Fruit fly (Drosophila melanogaster) ovary, adult (tissue): ENCODE data around the gene Mf.

Experiments used
- CG17801 ChIP-seq: fragments of 200-800 bp; optimal IDR thresholded peaks from 2 replicates; lab custom pipeline; 2019; ENCODE audit warnings: missing biosample characterization, mild to moderate bottlenecking, missing genetic modification characterization, moderate library complexity; ENCODE audit not compliant: partially characterized antibody

Mf gene

DNA sequence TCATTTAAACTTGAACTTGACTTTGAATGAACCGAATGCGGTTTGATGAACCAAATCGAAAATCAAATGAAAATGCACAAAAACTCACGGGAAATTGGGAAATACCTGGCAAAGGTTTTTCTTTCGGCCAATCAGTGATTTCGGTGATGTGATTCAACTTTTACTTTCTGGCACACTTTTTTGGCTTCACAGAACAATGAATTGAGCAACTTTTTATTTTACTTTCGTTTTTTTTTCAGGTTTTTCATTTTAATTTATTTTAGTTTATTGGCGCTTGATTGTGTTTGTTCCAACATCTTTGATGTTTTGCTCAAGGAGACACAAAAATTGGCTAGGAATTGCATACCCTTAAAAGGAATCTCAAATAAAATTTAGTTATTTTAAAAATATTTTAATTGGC, at the start of gene Mf:
Gene Mf (minus strand): TSS at position 44 of the 400 bp plus-strand sequence.
- TF ChIP-seq CG17801 (GFP tag; lab: Kevin White, UChicago), result no peak

DNA sequence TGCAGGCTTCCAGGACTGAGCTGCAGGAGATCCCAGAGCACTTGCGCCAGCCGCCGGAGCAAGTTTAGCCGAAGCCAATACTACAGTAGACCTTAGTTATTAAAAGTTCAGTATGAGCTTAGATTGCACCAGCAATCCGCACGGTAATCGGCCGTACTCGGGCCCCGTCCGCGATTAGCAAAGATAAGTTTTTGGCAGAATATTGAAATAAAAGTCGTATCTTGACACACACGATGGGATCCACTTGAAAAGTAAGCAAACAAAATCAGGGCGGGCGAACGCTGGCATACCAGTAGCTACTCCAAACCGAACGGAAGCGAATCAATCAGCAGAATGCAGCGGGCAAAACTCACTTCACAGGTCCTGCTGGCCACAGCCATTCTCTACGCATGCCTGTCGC, 49.0 kb upstream of the Mf start, which contains the start of gene CG34316:
Gene CG34316 (plus strand): TSS at position 301 of the 400 bp plus-strand sequence.
- no peak for TF ChIP-seq CG17801 (GFP tag; lab: Kevin White, UChicago)

DNA sequence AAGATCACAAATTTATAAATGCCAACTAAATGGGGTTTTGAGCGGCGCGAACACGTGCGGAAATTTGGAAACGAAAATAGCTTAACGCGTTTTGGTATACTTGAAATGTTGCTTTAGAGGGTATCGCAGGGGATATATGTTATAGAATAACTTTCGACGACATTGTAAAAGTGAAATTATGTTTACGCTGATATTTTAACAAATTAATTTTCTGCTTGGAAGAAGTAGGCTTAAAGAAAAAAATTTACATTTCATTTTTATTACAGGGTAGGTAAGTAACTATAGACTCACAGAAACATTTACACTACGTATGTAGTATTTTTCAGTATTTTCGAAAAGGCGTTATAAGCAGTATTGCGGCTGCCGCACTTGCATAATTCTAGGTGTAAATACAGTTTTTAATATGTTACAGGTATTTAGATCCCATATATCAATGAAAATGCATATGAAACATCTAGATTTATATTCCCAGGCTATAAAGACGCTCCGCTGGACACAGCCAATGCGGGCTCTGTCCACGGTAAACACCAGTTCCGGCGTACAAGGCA, 48.1 kb upstream of the Mf start, which contains the start of the genes Art3 and mRpS10:
Gene Art3 (minus strand): TSS at position 80 of the 548 bp plus-strand sequence.
Gene mRpS10 (plus strand): TSS at position 337 of the 548 bp plus-strand sequence.
- TF ChIP-seq CG17801 (GFP tag; lab: Kevin White, UChicago), result peak; percentile 100

DNA sequence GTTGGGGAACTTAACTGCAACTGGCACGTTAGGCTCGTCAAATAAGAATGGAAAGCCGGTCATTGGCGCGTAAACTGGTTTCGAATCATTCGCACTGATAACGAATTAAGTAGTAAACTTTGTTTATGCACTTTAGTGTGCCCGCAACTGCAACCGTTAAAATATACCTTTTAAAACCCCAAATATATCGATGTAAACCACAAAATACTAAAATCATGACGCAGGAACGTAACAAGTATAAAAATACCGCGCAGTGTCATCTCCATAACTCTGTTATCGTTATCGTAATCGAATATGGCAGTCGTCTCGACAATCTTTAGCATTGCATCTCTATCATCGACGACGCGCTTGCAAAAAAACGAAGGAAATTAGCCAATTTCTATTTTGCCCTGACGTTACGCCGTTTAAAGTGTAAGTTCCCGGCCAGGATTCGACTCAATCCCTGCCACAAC, 44.0 kb upstream of the Mf start, which contains the start of the genes CG31344 and Caf1-55:
Gene CG31344 (minus strand): TSS at position 51 of the 452 bp plus-strand sequence.
Gene Caf1-55 (plus strand): TSS at position 298 of the 452 bp plus-strand sequence.
- TF ChIP-seq CG17801 (GFP tag; lab: Kevin White, UChicago), result peak; percentile 40

DNA sequence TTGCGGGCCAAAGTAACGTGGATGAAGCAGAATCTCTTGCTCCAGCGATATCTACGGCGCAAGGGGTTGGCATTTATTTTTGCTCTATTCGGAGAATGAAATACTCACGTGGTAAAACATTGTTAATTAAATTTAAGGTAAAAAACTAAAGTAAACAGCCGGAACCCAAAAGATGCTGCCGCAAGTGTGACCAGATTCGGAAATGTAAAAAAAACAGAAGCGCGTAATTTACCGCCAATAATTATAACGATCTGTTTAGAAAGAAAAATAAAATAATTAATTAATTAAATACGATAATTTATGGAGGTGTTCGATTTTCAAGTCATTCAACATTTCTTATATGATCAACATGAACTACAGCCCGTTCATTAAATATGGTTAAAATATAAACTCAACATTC, 41.7 kb upstream of the Mf start, which contains the start of gene Polr2G:
Gene Polr2G (minus strand): TSS at position 208 of the 400 bp plus-strand sequence.
- TF ChIP-seq CG17801 (GFP tag; lab: Kevin White, UChicago), result no peak

DNA sequence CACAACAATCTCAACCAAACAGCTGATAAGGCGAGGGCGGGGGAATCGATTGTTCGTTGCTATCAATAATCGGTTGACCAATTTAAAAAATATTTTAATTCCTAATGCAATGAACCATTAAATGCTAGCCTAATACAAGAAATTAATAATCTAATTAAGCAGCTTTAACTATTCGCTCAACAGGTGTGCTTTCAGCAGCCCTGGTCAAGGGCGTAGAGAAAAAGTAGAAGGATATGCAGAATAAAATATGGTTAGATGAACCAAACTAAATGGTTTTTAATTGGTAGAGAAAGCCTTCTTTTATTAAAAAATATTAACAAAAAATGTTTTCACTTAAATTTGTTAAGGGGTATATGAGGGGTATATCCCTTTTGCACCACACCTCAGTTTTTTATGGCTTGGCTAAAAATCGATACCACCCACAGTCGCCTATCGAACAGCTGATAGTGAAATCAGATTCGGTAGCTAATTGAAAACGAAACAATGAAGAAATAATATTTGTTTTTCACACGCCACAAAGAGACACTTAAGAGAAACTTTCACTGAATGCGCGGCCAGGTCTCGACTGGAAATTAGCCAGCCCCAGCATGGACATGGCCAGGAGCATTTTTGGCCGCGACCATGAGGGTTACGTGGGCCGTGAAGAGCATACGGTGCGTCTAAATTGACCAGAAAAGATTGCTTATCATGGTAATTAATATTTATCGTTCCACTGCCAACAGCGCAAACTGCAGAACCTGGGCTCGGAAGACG, 37.7 kb upstream of the Mf start, which contains the start of the genes SIDL and CG12241:
Gene SIDL (minus strand): TSS at position 51 of the 753 bp plus-strand sequence.
Gene CG12241 (plus strand): TSS at position 433 of the 753 bp plus-strand sequence.
- peak; percentile 76 for TF ChIP-seq CG17801 (GFP tag; lab: Kevin White, UChicago)

DNA sequence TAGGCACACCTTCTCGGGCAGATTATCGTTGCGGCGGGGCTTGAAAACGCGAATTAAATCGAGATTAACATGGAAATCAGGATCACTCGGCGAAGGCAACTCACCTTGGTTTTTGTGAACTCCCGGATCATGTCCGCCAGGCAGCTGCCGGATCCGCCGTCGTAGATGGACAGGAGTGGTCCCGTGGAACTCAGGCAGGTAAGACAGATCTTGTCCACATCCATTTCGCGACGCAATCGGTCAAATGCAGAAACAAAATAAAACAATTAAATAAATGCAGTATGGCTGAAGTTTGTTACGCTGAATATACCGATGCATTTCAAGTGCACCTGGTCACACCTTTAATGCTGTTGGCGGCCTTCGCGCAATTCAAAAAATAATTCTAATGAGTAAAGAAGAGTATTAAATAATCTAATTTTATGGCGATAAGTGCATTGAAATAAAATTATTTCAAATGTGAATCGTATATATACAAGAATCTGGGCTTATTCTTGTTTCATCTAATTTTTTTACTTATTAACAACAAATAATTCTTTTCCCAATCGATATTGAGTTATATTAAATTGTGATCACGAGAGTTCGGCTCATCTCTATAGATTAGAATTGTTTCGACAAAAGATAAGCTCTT, 32.2 kb upstream of the Mf start, which contains the start of the genes CG6654 and CG4210:
Gene CG6654 (minus strand): TSS at position 297 of the 628 bp plus-strand sequence.
Gene CG4210 (plus strand): TSS at position 613 of the 628 bp plus-strand sequence.
- peak; percentile 70 for TF ChIP-seq CG17801 (GFP tag; lab: Kevin White, UChicago)

DNA sequence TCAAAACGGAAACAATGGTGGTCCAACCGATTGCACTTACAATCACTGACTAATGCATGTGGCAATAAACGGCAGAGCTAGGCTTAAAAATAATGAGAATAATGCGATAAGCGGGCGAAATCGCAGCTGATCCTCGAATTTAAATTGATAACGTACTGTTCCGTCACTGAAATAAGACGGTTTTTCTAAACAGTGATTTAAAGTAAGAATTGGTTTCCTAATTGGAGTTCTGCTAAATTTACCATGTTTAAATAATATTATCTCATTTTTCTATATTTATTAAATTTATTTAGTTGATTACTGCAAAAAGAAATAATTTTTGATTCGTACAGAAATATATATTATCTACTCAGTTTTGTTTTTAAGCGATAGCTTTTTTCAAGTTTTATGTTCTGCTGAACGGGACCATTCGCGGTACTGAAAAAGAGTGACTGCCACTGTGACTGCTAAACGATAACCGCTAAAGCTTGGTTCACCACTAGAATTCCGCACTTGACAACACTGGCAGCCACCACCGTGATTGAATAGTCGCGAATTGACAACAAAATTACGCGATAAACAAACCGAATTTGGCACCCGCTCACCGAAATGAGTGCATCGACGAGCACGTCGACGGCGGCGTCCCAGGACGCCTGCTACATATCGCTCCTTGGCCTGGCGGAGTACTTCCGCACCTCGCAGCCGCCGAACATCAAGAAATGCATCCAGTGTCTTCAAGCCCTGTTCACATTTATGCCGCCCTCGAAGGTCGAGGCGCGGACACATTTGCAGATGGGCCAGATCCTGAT, 27.6 kb upstream of the Mf start, which contains the start of the genes Spn88Eb and Mau2:
Gene Spn88Eb (minus strand): TSS at position 51 of the 788 bp plus-strand sequence.
Gene Mau2 (plus strand): TSS at position 493 of the 788 bp plus-strand sequence.
- peak; percentile 12 for TF ChIP-seq CG17801 (GFP tag; lab: Kevin White, UChicago)

DNA sequence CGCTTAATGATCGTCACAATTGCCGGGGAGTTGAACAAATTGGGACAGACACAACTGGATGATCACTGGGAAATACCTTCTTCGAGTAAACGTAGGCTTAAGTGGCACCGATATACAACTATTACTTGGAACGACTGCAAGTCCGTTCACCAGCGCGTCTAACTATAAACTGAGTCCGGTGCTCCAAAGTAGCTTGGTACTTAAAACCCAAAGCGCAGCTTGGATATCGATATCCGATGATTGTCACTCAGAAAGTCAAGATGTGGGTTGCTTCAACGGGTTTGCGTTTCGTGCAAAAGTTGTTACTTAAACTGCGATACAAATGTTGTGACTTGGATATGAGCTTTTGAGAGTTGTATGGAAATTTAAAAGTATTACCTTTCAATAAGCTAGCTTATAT, 25.0 kb upstream of the Mf start, which contains the start of gene Spn88Ea:
Gene Spn88Ea (minus strand): TSS at position 175 of the 400 bp plus-strand sequence.
- peak; percentile 1 for TF ChIP-seq CG17801 (GFP tag; lab: Kevin White, UChicago)

DNA sequence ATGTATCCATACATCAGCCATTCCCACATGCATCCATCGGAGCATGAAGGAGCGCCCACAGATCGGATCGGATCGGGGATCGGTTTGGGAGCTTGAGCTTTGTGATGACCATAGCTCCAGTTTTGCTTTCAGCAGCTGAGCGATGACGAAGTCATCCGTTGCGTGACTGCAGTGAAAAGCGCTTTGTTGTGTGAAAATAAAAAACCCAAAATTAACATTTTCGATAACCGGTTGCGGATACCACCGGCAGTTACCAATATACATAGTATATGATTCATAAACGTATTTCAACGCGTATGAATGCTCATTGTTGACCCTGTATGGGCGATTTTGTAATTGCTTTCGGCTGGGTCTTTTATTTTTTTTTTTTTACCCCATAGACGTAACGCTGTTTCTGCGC, 23.9 kb upstream of the Mf start:
- TF ChIP-seq CG17801 (GFP tag; lab: Kevin White, UChicago), result no peak

DNA sequence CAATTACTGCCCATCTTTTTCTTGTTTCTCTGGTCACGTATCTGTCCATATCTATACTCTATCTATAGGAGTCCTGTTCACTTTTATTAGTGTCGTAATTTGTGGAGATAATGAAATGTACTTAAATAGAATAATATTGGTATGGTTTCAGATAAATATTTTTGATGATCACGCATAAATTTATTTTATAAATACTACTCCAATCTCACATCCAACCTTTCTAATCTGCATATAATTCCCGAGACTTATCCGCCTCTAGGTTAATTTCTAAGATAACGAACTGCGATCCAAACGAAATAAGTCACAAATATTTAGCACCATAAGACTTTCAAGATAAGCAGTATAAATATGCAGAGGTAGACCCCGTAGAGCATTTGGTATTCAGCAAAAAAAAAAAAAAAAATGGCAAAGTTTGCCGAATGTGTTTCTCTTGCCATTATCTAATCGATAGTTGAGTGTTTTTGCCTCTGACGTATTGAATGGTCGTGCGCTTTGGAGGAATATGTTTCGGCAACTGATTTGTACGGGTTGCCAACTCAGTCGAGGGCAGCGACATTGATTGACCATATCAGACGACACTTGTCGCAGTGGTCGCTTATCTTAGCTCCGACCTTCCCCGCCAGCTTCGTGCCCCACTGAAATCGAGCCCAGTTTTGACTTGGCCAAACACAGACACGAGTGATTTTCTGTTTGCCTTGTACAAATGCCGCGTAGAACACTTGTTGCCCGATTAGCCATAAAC, 16.9 kb upstream of the Mf start:
- TF ChIP-seq CG17801 (GFP tag; lab: Kevin White, UChicago), result peak; percentile 13

DNA sequence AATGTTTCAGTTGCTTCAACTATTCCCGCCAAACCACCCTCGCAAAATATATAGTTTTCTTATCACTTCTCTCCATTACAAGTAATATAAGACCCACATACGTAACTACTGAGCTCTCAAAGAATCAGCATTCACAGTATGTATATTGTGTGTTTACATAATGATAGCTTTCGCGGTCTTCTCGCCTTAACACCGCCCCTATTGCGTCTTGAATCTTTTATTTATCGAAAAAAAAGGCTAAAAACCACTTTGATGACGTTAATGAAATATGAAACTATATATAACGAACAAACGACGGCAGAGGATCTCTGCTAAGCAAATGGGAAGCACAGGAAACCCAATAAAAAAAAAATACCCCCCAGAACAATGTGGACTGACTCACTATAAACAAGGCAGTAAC, 16.1 kb upstream of the Mf start:
- TF ChIP-seq CG17801 (GFP tag; lab: Kevin White, UChicago), result no peak
